Worm (Caenorhabditis elegans) whole organism, mixed stage, embryonic: ENCODE results near the gene irk-1.

Experiments
- bed-3 ChIP-seq: fragments of 200-800 bp; sonication (Bioruptor generic); optimal IDR thresholded peaks from 3 replicates; lab custom pipeline; 2018; ENCODE audit warnings: mild to moderate bottlenecking, missing genetic modification characterization, moderate library complexity, missing compliant biosample characterization
- blmp-1 ChIP-seq: fragments of 150-350 bp; optimal IDR thresholded peaks from 2 replicates; lab custom pipeline; 2014; ENCODE audit warnings: missing biosample characterization, missing genetic modification characterization
- ceh-39 ChIP-seq: fragments of 150-350 bp; optimal IDR thresholded peaks from 2 replicates; lab custom pipeline; 2014; ENCODE audit warnings: missing biosample characterization, missing genetic modification characterization
- ceh-83 ChIP-seq: fragments of 200-800 bp; sonication (Bioruptor generic); optimal IDR thresholded peaks from 2 replicates; lab custom pipeline; 2018; ENCODE audit warnings: mild to moderate bottlenecking, missing genetic modification characterization, missing compliant biosample characterization
- ces-1 ChIP-seq: fragments of 150-350 bp; optimal IDR thresholded peaks from 2 replicates; lab custom pipeline; 2014; ENCODE audit warnings: missing biosample characterization, missing genetic modification reagents, missing genetic modification characterization
- cnd-1 ChIP-seq: fragments of 200-800 bp; sonication (Bioruptor generic); optimal IDR thresholded peaks from 2 replicates; lab custom pipeline; 2018; ENCODE audit warnings: mild to moderate bottlenecking, missing genetic modification characterization, missing compliant biosample characterization
- drap-1 ChIP-seq: fragments of 200-800 bp; sonication (Bioruptor generic); optimal IDR thresholded peaks from 3 replicates; lab custom pipeline; 2018; ENCODE audit warnings: mild to moderate bottlenecking, missing genetic modification characterization, missing compliant biosample characterization
- elt-1 ChIP-seq: sonication (generic microtip); optimal IDR thresholded peaks from 2 replicates; lab custom pipeline; 2017; ENCODE audit warnings: missing genetic modification characterization, mild to moderate bottlenecking, missing compliant biosample characterization, antibody characterized with exemption, moderate library complexity, borderline replicate concordance; ENCODE audit not compliant: insufficient read depth
- elt-3 ChIP-seq: fragments of 150-350 bp; optimal IDR thresholded peaks from 2 replicates; lab custom pipeline; 2014; ENCODE audit warnings: missing biosample characterization, missing genetic modification characterization
- flh-1 ChIP-seq: fragments of 200-800 bp; sonication (Bioruptor generic); optimal IDR thresholded peaks from 2 replicates; lab custom pipeline; 2018; ENCODE audit warnings: mild to moderate bottlenecking, missing genetic modification characterization, moderate library complexity, missing compliant biosample characterization
- ham-2 ChIP-seq: fragments of 200-800 bp; sonication (Bioruptor generic); optimal IDR thresholded peaks from 2 replicates; lab custom pipeline; 2018; ENCODE audit warnings: mild to moderate bottlenecking, missing genetic modification characterization, missing compliant biosample characterization
- hlh-1 ChIP-seq: fragments of 150-350 bp; optimal IDR thresholded peaks from 2 replicates; lab custom pipeline; 2014; ENCODE audit warnings: missing biosample characterization, missing genetic modification reagents, missing genetic modification characterization
- lin-32 ChIP-seq: fragments of 200-800 bp; sonication (Bioruptor generic); optimal IDR thresholded peaks from 2 replicates; lab custom pipeline; 2018; ENCODE audit warnings: mild to moderate bottlenecking, missing genetic modification characterization, missing compliant biosample characterization
- lsy-2 ChIP-seq: fragments of 150-350 bp; optimal IDR thresholded peaks from 2 replicates; lab custom pipeline; 2014; ENCODE audit warnings: missing biosample characterization, missing genetic modification characterization
- mab-5 ChIP-seq: fragments of 150-350 bp; optimal IDR thresholded peaks from 2 replicates; lab custom pipeline; 2014; ENCODE audit warnings: missing biosample characterization, missing genetic modification characterization
- mep-1 ChIP-seq: fragments of 150-350 bp; optimal IDR thresholded peaks from 2 replicates; lab custom pipeline; 2017; ENCODE audit warnings: missing biosample characterization, missing genetic modification reagents, missing genetic modification characterization, inconsistent platforms
- mls-2 ChIP-seq: sonication (generic microtip); optimal IDR thresholded peaks from 2 replicates; lab custom pipeline; 2016; ENCODE audit warnings: mild to moderate bottlenecking, missing genetic modification characterization, moderate library complexity, missing compliant biosample characterization
- nhr-2 ChIP-seq: fragments of 150-350 bp; optimal IDR thresholded peaks from 2 replicates; lab custom pipeline; 2014; ENCODE audit warnings: missing biosample characterization, missing genetic modification characterization
- nhr-237 ChIP-seq: fragments of 150-350 bp; optimal IDR thresholded peaks from 2 replicates; lab custom pipeline; 2014; ENCODE audit warnings: missing biosample characterization, missing genetic modification characterization
- nhr-28 ChIP-seq: fragments of 150-350 bp; optimal IDR thresholded peaks from 2 replicates; lab custom pipeline; 2014; ENCODE audit warnings: missing biosample characterization, missing genetic modification characterization
- nhr-76 ChIP-seq: sonication (generic microtip); optimal IDR thresholded peaks from 2 replicates; lab custom pipeline; 2017; ENCODE audit warnings: missing biosample characterization, missing genetic modification characterization
- pha-4 ChIP-seq: fragments of 150-350 bp; optimal IDR thresholded peaks from 2 replicates; lab custom pipeline; 2018; ENCODE audit warnings: missing biosample characterization, missing genetic modification reagents, missing genetic modification characterization
- sem-2 ChIP-seq: fragments of 200-800 bp; sonication (Bioruptor generic); optimal IDR thresholded peaks from 2 replicates; lab custom pipeline; 2018; ENCODE audit warnings: mild to moderate bottlenecking, missing genetic modification characterization, missing compliant biosample characterization
- snpc-4 ChIP-seq: fragments of 150-350 bp; optimal IDR thresholded peaks from 2 replicates; lab custom pipeline; 2014; ENCODE audit warnings: missing biosample characterization, missing genetic modification characterization
- sptf-1 ChIP-seq: sonication (generic microtip); optimal IDR thresholded peaks from 2 replicates; lab custom pipeline; 2017; ENCODE audit warnings: mild to moderate bottlenecking, missing genetic modification characterization, moderate library complexity, missing compliant biosample characterization
- unc-39 ChIP-seq: fragments of 150-350 bp; optimal IDR thresholded peaks from 2 replicates; lab custom pipeline; 2014; ENCODE audit warnings: missing biosample characterization, missing genetic modification characterization
- unc-62 ChIP-seq: fragments of 150-350 bp; optimal IDR thresholded peaks from 2 replicates; lab custom pipeline; 2014; ENCODE audit warnings: missing biosample characterization, missing genetic modification reagents, missing genetic modification characterization
- zip-8 ChIP-seq: fragments of 150-350 bp; optimal IDR thresholded peaks from 2 replicates; lab custom pipeline; 2014; ENCODE audit warnings: missing biosample characterization, missing genetic modification characterization
- ztf-11 ChIP-seq: fragments of 150-350 bp; optimal IDR thresholded peaks from 2 replicates; lab custom pipeline; 2014; ENCODE audit warnings: missing biosample characterization, missing genetic modification characterization

Gene irk-1

DNA sequence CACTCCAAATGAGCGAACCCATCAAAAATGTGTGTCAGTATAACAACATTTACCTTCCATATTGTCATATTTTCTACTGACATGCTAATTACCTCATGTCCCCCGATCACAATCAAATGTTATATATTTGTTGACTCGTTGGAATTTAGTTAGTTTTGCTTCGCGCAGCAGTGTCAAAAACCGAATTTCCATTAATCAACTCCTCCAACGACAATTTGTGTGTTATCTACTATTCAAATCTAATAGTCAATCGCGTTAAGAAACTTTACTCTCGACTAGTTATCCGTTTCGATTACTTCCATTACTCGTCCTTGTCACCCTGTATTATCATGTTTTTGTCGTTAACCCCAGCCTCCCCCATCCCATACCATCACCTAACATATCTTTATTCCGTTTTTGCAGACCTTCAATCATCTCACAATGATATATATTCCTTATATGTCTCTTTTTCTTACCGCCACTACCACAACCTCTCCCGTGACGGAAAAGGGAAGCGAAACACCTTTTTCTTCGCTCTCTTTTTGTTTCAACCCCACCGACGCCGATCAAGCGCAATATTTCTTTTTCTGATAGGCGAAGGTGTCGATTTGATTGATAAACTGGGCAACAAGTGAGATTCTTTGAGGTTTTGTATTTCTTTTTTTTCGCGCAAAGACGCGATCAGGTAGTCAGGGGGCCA lies 18.1 kb upstream of the irk-1 start:
- no peak for TF ChIP-seq snpc-4 (tag; lab: Kevin White, UChicago)
- TF ChIP-seq pha-4 (tag; lab: Kevin White, UChicago), result no peak
- no peak for TF ChIP-seq mls-2 (tag; lab: Kevin White, UChicago)
- no peak for TF ChIP-seq ceh-83 (GFP tag; lab: Kevin White, UChicago)
- no peak for TF ChIP-seq unc-62 (GFP tag; lab: Kevin White, UChicago)
- no peak for TF ChIP-seq nhr-2 (tag; lab: Kevin White, UChicago)
- no peak for TF ChIP-seq sptf-1
- TF ChIP-seq elt-1 (tag; lab: Kevin White, UChicago), result no peak
- TF ChIP-seq elt-3, result no peak
- TF ChIP-seq cnd-1, result no peak
- TF ChIP-seq nhr-28 (tag; lab: Kevin White, UChicago), result no peak
- no peak for TF ChIP-seq ces-1 (GFP tag; lab: Kevin White, UChicago)
- TF ChIP-seq lin-32 (GFP tag; lab: Kevin White, UChicago), result no peak

DNA sequence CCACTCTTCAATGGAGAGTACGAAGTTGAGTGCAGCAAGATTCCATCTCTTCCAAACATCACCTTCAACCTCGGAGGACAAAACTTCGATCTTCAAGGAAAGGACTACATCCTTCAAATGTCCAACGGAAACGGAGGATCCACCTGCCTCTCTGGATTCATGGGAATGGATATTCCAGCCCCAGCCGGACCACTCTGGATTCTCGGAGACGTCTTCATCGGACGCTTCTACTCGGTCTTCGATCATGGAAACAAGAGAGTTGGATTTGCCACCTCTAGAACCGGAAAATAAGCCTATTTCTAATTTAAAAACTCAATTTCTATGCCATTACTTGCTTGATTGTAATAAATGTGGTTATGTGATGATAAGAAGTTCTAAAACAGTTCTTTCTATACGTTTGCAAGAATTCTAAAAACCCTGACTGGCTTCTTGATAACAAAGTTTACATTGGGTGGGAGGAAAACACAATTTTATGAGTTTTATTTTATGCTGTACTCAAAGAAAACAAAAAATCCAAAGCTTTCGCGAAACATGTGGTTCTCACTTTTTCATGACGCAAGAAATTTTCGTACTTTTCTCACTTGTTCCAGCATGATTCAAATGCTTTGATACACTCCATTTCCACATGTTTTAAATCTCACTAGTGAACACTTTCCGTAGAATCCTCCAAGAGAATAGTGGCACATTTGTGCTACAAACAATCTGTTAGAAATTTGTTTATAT lies 14.5 kb upstream of the irk-1 start:
- TF ChIP-seq elt-1 (tag; lab: Kevin White, UChicago), result no peak
- no peak for TF ChIP-seq unc-39 (tag; lab: Kevin White, UChicago)
- no peak for TF ChIP-seq cnd-1

- no peak for TF ChIP-seq ham-2
- TF ChIP-seq drap-1 (GFP tag; lab: Kevin White, UChicago), result no peak
- no peak for TF ChIP-seq elt-1 (tag; lab: Kevin White, UChicago)
- TF ChIP-seq bed-3 (GFP tag; lab: Kevin White, UChicago), result no peak
- TF ChIP-seq ceh-39, result no peak
Observed at ce11 chrX:6790986-6791385, 13.1 kb upstream of the irk-1 start, which contains the start of gene asp-3. asp-3 (plus strand) TSS chrX:6791064.

DNA sequence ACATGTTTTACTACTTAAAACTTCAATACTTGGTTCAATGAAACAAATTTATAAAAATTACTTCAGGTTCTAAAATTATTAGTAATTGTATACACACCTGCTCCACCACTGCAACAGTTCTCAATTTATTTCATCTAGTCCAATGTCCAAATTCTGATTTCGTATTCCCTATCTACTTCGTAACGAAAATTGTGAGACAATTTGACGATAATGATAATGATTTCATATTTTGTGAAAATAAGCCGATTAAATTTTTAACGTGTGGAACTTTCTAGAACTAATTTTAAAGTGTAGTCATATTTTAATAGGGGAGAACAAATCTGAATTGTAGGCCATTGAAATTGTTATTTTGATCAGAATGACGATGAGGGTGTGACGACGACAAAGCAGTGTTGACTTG lies 12.5 kb upstream of the irk-1 start:
- no peak for TF ChIP-seq ceh-39
- TF ChIP-seq elt-1 (tag; lab: Kevin White, UChicago), result no peak
- no peak for TF ChIP-seq mls-2 (tag; lab: Kevin White, UChicago)
- TF ChIP-seq ztf-11, result no peak
- no peak for TF ChIP-seq nhr-237 (tag; lab: Kevin White, UChicago)
- no peak for TF ChIP-seq sem-2 (GFP tag; lab: Kevin White, UChicago)
- TF ChIP-seq mep-1 (tag; lab: Kevin White, UChicago), result no peak
- no peak for TF ChIP-seq drap-1 (GFP tag; lab: Kevin White, UChicago)
- no peak for TF ChIP-seq lsy-2 (tag; lab: Kevin White, UChicago)
- TF ChIP-seq ham-2, result no peak
- TF ChIP-seq bed-3 (GFP tag; lab: Kevin White, UChicago), result no peak
- TF ChIP-seq nhr-28 (tag; lab: Kevin White, UChicago), result no peak
- no peak for TF ChIP-seq mab-5 (tag; lab: Kevin White, UChicago)
- no peak for TF ChIP-seq flh-1 (GFP tag; lab: Kevin White, UChicago)
- no peak for TF ChIP-seq pha-4 (tag; lab: Kevin White, UChicago)
- no peak for TF ChIP-seq nhr-76 (tag; lab: Kevin White, UChicago)
- TF ChIP-seq cnd-1, result no peak
- TF ChIP-seq sptf-1, result no peak
- TF ChIP-seq zip-8 (tag; lab: Kevin White, UChicago), result no peak
- no peak for TF ChIP-seq snpc-4 (tag; lab: Kevin White, UChicago)
- TF ChIP-seq, all 35 proteins: peak for 0

DNA sequence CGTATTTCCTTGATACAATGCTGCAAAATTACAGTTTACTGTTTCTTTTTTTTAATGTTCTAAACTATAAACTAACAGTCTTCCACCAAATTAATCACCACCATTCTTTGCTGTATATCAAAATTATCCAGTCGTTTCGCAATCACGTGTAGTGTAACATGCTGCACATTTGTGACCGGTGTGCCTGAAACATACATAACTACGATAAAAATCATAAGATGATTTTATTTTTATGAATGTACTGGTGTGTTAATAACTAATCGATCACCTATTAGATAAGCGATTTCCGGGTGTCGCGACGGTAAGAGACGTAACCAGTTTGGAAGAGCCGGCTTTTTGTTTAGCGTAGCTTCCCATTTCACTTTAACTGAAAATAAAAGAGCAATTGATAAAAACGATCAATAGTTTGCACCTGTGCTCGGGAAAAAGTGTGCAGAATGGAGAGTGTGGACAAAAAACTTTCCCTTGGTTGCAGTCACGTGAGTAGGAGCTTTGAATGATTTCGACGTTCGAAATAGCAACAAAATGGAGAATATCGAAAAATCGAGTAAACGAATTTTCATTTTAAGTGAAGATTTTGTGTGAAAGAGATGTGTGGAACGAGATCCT lies 11.2 kb upstream of the irk-1 start, which contains the start of gene sgca-1:
Gene sgca-1 (minus strand): TSS at position 584 of the 609 bp plus-strand sequence.
- TF ChIP-seq mab-5 (tag; lab: Kevin White, UChicago), result no peak
- TF ChIP-seq ces-1 (GFP tag; lab: Kevin White, UChicago), result no peak
- TF ChIP-seq drap-1 (GFP tag; lab: Kevin White, UChicago), result no peak
- no peak for TF ChIP-seq hlh-1 (tag; lab: Kevin White, UChicago)
- TF ChIP-seq ztf-11, result no peak
- no peak for TF ChIP-seq blmp-1 (tag; lab: Kevin White, UChicago)
- no peak for TF ChIP-seq sptf-1
